Worm (Caenorhabditis elegans) whole organism, early embryonic: Measurements from ENCODE around the gene F53E4.1.
"Not testable (repeated sequence)": the region's sequence is repeated elsewhere in the genome, so short reads cannot be mapped to it uniquely, and the experiment has no call there.

ENCODE experiments used
- F13C5.2 ChIP-seq: sonication (generic microtip); optimal IDR thresholded peaks from 2 replicates; lab custom pipeline; 2017; ENCODE audit warnings: mild to moderate bottlenecking, missing genetic modification characterization, inconsistent platforms, missing compliant biosample characterization
- aly-1 ChIP-seq: sonication (generic microtip); optimal IDR thresholded peaks from 2 replicates; lab custom pipeline; 2016; ENCODE audit warnings: missing genetic modification characterization, missing compliant biosample characterization
- ama-1 ChIP-seq: fragments of 150-350 bp; optimal IDR thresholded peaks from 2 replicates; lab custom pipeline; 2014
- ceh-13 ChIP-seq: fragments of 200-800 bp; sonication (Bioruptor generic); optimal IDR thresholded peaks from 2 replicates; lab custom pipeline; 2018; ENCODE audit warnings: mild to moderate bottlenecking, missing genetic modification characterization, missing compliant biosample characterization
- hmbx-1 ChIP-seq: sonication (generic microtip); optimal IDR thresholded peaks from 2 replicates; lab custom pipeline; 2016; ENCODE audit warnings: mild to moderate bottlenecking, missing genetic modification characterization, missing compliant biosample characterization
- hmg-4 ChIP-seq: fragments of 200-800 bp; sonication (Bioruptor generic); optimal IDR thresholded peaks from 2 replicates; lab custom pipeline; 2018; ENCODE audit warnings: mild to moderate bottlenecking, missing genetic modification characterization, missing compliant biosample characterization
- tbx-11 ChIP-seq: fragments of 200-800 bp; sonication (Bioruptor generic); IDR thresholded peaks from 2 replicates; pipeline ENCODE4 v1.3.6; 2022; ENCODE audit warnings: missing genetic modification characterization, missing compliant biosample characterization
- tbx-37 ChIP-seq: fragments of 200-800 bp; sonication (Bioruptor generic); conservative IDR thresholded peaks from 2 replicates; pipeline ENCODE4 v1.3.6; 2022; ENCODE audit warnings: missing genetic modification reagents, missing genetic modification characterization, missing compliant biosample characterization

DNA sequence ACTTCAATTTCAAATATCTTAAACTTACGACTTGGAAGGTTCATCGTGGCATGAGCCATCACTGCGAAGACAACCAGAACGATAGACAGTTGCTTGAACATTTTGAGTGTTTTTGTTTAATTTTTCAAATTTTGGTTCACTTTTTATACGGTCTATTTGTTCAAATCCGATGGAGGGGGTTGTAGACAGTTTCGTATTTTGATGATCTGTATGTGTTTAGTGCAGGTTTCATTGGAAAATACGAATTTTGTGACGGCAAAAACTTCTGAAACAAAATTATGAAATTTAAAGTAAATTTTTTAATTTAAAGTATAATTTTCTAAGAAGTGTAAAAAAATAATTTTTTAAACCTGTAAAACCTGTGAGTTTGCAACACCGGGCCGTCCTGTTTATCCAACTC is 24.9 kb downstream of the F53E4.1 start, which contains the start of gene C55A1.4:
- TF ChIP-seq F13C5.2 (tag; lab: Kevin White, UChicago); ceh-13; ama-1 (lab: Kevin White, UChicago); hmg-4 (GFP tag; lab: Kevin White, UChicago); hmbx-1 (tag; lab: Kevin White, UChicago); aly-1 (tag; lab: Kevin White, UChicago); tbx-37 (GFP tag; lab: Robert Waterston, UW); tbx-11 (GFP tag; lab: Robert Waterston, UW): not testable (repeated sequence)
